Worm (Caenorhabditis elegans) whole organism, L4 larva: Measurements from ENCODE around the gene ints-7.

Experiments used
- lin-15B ChIP-seq: fragments of 150-350 bp; sonication (generic microtip); optimal IDR thresholded peaks from 3 replicates; lab custom pipeline; 2014; ENCODE audit warnings: missing biosample characterization, missing genetic modification characterization
- lin-39 ChIP-seq: fragments of 150-350 bp; optimal IDR thresholded peaks from 2 replicates; lab custom pipeline; 2014; ENCODE audit warnings: missing biosample characterization, missing genetic modification reagents, missing genetic modification characterization
- lir-3 ChIP-seq: sonication (generic microtip); optimal IDR thresholded peaks from 2 replicates; lab custom pipeline; 2016; ENCODE audit warnings: mild to moderate bottlenecking, missing genetic modification characterization, missing compliant biosample characterization
- nhr-11 ChIP-seq: fragments of 150-350 bp; optimal IDR thresholded peaks from 2 replicates; lab custom pipeline; 2014; ENCODE audit warnings: missing biosample characterization, missing genetic modification characterization
- nhr-237 ChIP-seq: sonication (generic microtip); optimal IDR thresholded peaks from 2 replicates; lab custom pipeline; 2017; ENCODE audit warnings: missing biosample characterization, missing genetic modification characterization
- nhr-41 ChIP-seq: fragments of 200-800 bp; sonication (Bioruptor generic); IDR thresholded peaks from 2 replicates; pipeline ENCODE4 v1.3.6; 2022; ENCODE audit warnings: missing genetic modification reagents, missing genetic modification characterization, missing compliant biosample characterization
- pqm-1 ChIP-seq: sonication (generic microtip); optimal IDR thresholded peaks from 2 replicates; lab custom pipeline; 2017; ENCODE audit warnings: missing biosample characterization, missing genetic modification characterization
- unc-39 ChIP-seq: sonication (generic microtip); optimal IDR thresholded peaks from 2 replicates; lab custom pipeline; 2017; ENCODE audit warnings: missing biosample characterization, missing genetic modification characterization

ce11 chrII:11627904-11628303, 45.3 kb downstream of the ints-7 start:
- TF ChIP-seq lin-39 (tag; lab: Kevin White, UChicago) (no peak), pqm-1 (tag; lab: Kevin White, UChicago) (no peak), nhr-237 (tag; lab: Kevin White, UChicago) (no peak), lin-15B (no peak), nhr-41 (GFP tag; lab: Robert Waterston, UW) (no peak), lir-3 (no peak), nhr-11 (no peak), unc-39 (tag; lab: Kevin White, UChicago) (no peak)
